Worm (Caenorhabditis elegans): Measurements from ENCODE around the gene T27E4.5.

The T27E4.5 gene

DNA sequence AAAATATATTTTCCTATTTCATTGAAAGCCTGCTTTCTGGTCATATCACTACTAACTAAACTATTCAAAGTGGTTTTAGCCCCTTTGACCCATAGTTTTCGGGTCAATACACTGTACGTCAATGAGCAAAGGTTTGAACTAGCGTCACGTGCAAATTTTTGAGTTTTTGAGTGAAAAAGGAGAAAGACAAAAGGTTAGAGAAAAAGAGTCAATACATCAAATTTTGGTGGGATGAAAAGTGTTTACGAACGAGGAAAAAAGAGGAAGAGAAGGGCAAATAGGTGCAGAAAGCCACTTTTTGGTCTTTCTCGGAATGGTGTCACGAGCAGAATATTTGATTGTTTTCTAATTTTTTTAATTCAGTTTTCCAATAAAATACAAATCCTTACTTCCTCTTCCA lies 6.2 kb upstream of the T27E4.5 start (continued):
- peak; percentile 47 for TF ChIP-seq nhr-47 (tag; optimal IDR thresholded peaks at IDR 0.05)

DNA sequence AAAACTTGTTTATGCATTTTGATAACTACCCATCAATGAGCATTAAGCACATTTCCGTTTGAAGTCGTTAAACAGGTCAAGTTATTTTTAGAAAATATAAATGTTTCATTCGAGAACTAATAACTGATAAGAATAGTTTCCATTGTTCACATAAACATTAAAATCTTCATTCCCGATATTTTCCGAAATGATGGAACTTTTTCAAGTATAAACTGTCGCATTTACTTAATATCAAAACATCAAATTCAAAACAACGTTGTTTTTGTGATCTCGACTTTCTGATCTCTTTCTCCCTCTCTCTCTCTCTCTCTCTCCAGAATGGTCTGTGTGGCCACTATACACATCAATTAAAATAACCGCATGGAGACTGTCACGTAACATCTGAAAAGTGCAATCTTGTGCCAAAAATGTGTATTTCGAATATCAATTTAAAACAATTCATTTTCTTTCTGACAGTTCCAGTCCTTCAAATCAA lies 4.8 kb upstream of the T27E4.5 start:
- no peak for TF ChIP-seq mab-9 (GFP tag; IDR thresholded peaks at IDR 0.05)
- no peak for TF ChIP-seq zip-4 (GFP tag; optimal IDR thresholded peaks at IDR 0.05)
- no peak for TF ChIP-seq aly-2 (tag; optimal IDR thresholded peaks at IDR 0.05)
- TF ChIP-seq C04F5.9 (tag; optimal IDR thresholded peaks at IDR 0.05): no peak
- TF ChIP-seq mef-2 (tag; optimal IDR thresholded peaks at IDR 0.05): no peak
- no peak for TF ChIP-seq ceh-90 (tag; optimal IDR thresholded peaks at IDR 0.05)
- TF ChIP-seq isw-1 (GFP tag; IDR thresholded peaks at IDR 0.05): no peak
- TF ChIP-seq zag-1 (tag; optimal IDR thresholded peaks at IDR 0.05): no peak
- TF ChIP-seq nhr-71 (tag; optimal IDR thresholded peaks at IDR 0.05): peak; percentile 38
- peak; percentile 21 for TF ChIP-seq elt-2 (tag; optimal IDR thresholded peaks at IDR 0.05)
- TF ChIP-seq elt-3 (tag; optimal IDR thresholded peaks at IDR 0.05): peak in 1 of 6 experiments; percentile 25
- no peak for TF ChIP-seq irx-1 (tag; optimal IDR thresholded peaks at IDR 0.05)
- no peak for TF ChIP-seq ets-5 (GFP tag; IDR thresholded peaks at IDR 0.05)
- TF ChIP-seq nhr-84 (tag; optimal IDR thresholded peaks at IDR 0.05): no peak
- TF ChIP-seq jun-1 (tag; optimal IDR thresholded peaks at IDR 0.05): no peak
- peak; percentile 38 for TF ChIP-seq tbx-2 (tag; optimal IDR thresholded peaks at IDR 0.05)
- no peak for TF ChIP-seq efl-1 (optimal IDR thresholded peaks at IDR 0.05)
- TF ChIP-seq efl-1 (GFP tag; optimal IDR thresholded peaks at IDR 0.05 in 1 of 2): no peak
- TF ChIP-seq unc-62 (GFP tag; optimal IDR thresholded peaks at IDR 0.05): no peak
- no peak for TF ChIP-seq pqm-1 (tag; optimal IDR thresholded peaks at IDR 0.05)
- no peak for TF ChIP-seq hlh-17 (GFP tag; optimal IDR thresholded peaks at IDR 0.05; ENCODE audit: borderline replicate concordance)
- no peak for TF ChIP-seq pag-3 (tag; optimal IDR thresholded peaks at IDR 0.05; ENCODE audit: borderline replicate concordance, insufficient read depth)
- no peak for TF ChIP-seq skn-1 (tag; optimal IDR thresholded peaks at IDR 0.05)
- no peak for TF ChIP-seq nhr-12 (tag; optimal IDR thresholded peaks at IDR 0.05)
- no peak for TF ChIP-seq ceh-8 (GFP tag; optimal IDR thresholded peaks at IDR 0.05)
- no peak for TF ChIP-seq nhr-237 (tag; optimal IDR thresholded peaks at IDR 0.05)
- no peak for TF ChIP-seq nhr-11 (tag; optimal IDR thresholded peaks at IDR 0.05)
- TF ChIP-seq efl-3 (GFP tag; optimal IDR thresholded peaks at IDR 0.05): no peak
- no peak for TF ChIP-seq rnt-1 (tag; optimal IDR thresholded peaks at IDR 0.05)
- no peak for TF ChIP-seq tlp-1 (tag; optimal IDR thresholded peaks at IDR 0.05)
- no peak for TF ChIP-seq hpl-2 (GFP tag; optimal IDR thresholded peaks at IDR 0.05)
- TF ChIP-seq C34B4.2 (tag; optimal IDR thresholded peaks at IDR 0.05): no peak
- no peak for TF ChIP-seq nhr-28 (tag; optimal IDR thresholded peaks at IDR 0.05)
- TF ChIP-seq lin-15B (tag; optimal IDR thresholded peaks at IDR 0.05): no peak
- TF ChIP-seq unc-98 (GFP tag; IDR thresholded peaks at IDR 0.05): no peak
- TF ChIP-seq nhr-47 (tag; optimal IDR thresholded peaks at IDR 0.05): peak; percentile 19
- TF ChIP-seq fkh-10 (GFP tag; optimal IDR thresholded peaks at IDR 0.05): no peak
- no peak for TF ChIP-seq sptf-1 (tag; optimal IDR thresholded peaks at IDR 0.05)
- peak; percentile 11 for TF ChIP-seq lin-13 (GFP tag; optimal IDR thresholded peaks at IDR 0.05)
- TF ChIP-seq nhr-20 (tag; optimal IDR thresholded peaks at IDR 0.05): peak; percentile 43
- no peak for TF ChIP-seq lir-3 (tag; optimal IDR thresholded peaks at IDR 0.05; ENCODE audit: poor library complexity)
- TF ChIP-seq Y116A8C.19 (tag; optimal IDR thresholded peaks at IDR 0.05; ENCODE audit: borderline replicate concordance): no peak
- peak; percentile 24 for TF ChIP-seq mep-1 (tag; optimal IDR thresholded peaks at IDR 0.05)
- no peak for TF ChIP-seq dpl-1 (GFP tag; optimal IDR thresholded peaks at IDR 0.05)
- no peak for TF ChIP-seq F16B12.6 (tag; optimal IDR thresholded peaks at IDR 0.05)
- TF ChIP-seq fos-1 (tag; optimal IDR thresholded peaks at IDR 0.05): no peak
- TF ChIP-seq grh-1 (GFP tag; IDR thresholded peaks at IDR 0.05): no peak
- no peak for TF ChIP-seq sup-37 (GFP tag; optimal IDR thresholded peaks at IDR 0.05)
- TF ChIP-seq xbp-1 (tag; optimal IDR thresholded peaks at IDR 0.05): no peak
- TF ChIP-seq nhr-76 (tag; optimal IDR thresholded peaks at IDR 0.05): no peak
- peak; percentile 30 for TF ChIP-seq blmp-1 (tag; optimal IDR thresholded peaks at IDR 0.05)
- TF ChIP-seq nhr-85 (tag): peak; percentile 68
